Worm (Caenorhabditis elegans): Measurements from ENCODE around the gene F28E10.1.

Gene F28E10.1

DNA sequence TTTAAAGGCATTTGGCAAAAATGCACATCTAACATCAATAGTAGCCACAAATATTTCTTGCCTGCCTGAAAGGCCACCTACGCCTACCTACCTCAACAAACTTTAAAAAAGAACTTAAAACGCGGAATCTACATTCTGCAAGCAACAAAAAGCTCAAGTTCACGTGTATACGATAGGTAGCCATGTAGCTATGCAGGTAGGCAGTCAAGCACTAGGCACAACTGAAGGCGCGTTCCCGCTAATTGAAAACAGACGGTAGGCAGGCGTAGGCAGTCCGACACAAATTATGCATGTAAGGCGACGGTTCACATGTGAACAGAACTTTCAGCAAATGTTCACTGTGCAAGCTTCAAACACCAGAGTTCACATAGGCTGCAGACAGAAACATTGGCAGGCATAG is 44.0 kb downstream of the F28E10.1 start:
- no peak for TF ChIP-seq ztf-28 (GFP tag; IDR thresholded peaks at IDR 0.05)
- no peak for TF ChIP-seq hmg-20 (GFP tag; IDR thresholded peaks at IDR 0.05)
- no peak for TF ChIP-seq lir-1 (GFP tag; conservative IDR thresholded peaks at IDR 0.05)
- TF ChIP-seq lag-1 (GFP tag; IDR thresholded peaks at IDR 0.05): no peak
- no peak for TF ChIP-seq Y53F4B.3 (GFP tag; IDR thresholded peaks at IDR 0.05)
- TF ChIP-seq unc-130 (GFP tag; optimal IDR thresholded peaks at IDR 0.05): no peak
- TF ChIP-seq rpc-1 (optimal IDR thresholded peaks at IDR 0.05): no peak
- TF ChIP-seq rpc-1 (tag; optimal IDR thresholded peaks at IDR 0.05): no peak
- TF ChIP-seq zfh-2 (GFP tag; conservative IDR thresholded peaks at IDR 0.05): no peak
- TF ChIP-seq madf-6 (GFP tag; IDR thresholded peaks at IDR 0.05): no peak

DNA sequence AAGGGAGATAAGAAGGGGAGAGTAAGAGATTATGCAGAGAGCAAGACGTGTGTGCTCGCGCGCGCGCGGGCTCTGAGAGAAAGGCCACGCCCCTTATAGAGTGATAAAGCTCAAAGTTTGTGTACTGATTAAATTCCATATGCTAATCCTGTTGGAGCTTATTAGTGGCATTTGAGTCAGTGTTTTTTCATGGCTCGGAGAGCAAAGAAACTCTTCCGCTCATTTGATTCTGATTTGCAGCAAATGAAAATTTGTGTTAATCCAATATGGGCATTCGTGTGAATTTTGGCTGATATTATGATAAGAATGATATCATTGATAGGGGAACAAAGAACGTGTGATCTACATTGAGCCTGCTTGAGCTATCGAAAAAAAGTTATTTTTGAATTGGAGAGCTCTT is 44.9 kb downstream of the F28E10.1 start:
- TF ChIP-seq snpc-3.4 (tag; optimal IDR thresholded peaks at IDR 0.05) (no peak), F57A8.1 (GFP tag; optimal IDR thresholded peaks at IDR 0.05) (no peak), nhr-27 (tag; optimal IDR thresholded peaks at IDR 0.05) (no peak), tlf-1 (GFP tag; optimal IDR thresholded peaks at IDR 0.05) (no peak), lag-1 (GFP tag; IDR thresholded peaks at IDR 0.05) (no peak), egl-44 (GFP tag; IDR thresholded peaks at IDR 0.05) (no peak), pbrm-1 (GFP tag; IDR thresholded peaks at IDR 0.05) (no peak), ets-4 (GFP tag; optimal IDR thresholded peaks at IDR 0.05) (no peak), Y56A3A.18 (GFP tag; IDR thresholded peaks at IDR 0.05) (no peak), lir-1 (GFP tag; conservative IDR thresholded peaks at IDR 0.05) (no peak), Y67H2A.10 (GFP tag; conservative IDR thresholded peaks at IDR 0.05) (no peak), ama-1 (optimal IDR thresholded peaks at IDR 0.05) (no peak), ama-1 (GFP tag; optimal IDR thresholded peaks at IDR 0.05) (no peak), zfh-2 (GFP tag; conservative IDR thresholded peaks at IDR 0.05) (no peak), attf-6 (GFP tag; IDR thresholded peaks at IDR 0.05) (no peak), nhr-80 (tag; optimal IDR thresholded peaks at IDR 0.05) (no peak), ceh-79 (tag; optimal IDR thresholded peaks at IDR 0.05) (no peak), egl-18 (GFP tag; IDR thresholded peaks at IDR 0.05) (no peak), lin-40 (tag; optimal IDR thresholded peaks at IDR 0.05) (no peak)

DNA sequence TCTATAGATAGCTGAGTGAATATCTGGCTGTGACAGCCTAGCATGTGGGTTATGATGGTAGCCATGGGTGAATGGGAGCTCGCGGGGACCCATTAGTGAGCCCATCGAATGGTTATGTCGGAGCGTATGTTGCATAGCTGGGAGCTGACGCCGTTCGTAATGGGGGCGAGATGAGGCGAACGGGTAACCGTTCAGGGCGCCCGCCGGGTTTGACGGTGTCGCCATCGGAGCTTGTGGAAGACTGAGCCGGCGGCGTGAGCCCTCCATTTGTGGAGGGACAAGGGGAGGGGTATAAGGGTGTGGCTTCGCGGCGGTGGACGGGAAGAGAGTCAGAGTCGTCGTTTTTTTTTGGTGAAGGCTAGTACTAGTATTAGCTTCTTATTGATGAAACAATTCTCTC is 55.2 kb downstream of the F28E10.1 start:
- no peak for TF ChIP-seq ztf-6 (GFP tag; IDR thresholded peaks at IDR 0.05)
- peak; percentile 84 for TF ChIP-seq zfh-2 (GFP tag; conservative IDR thresholded peaks at IDR 0.05)
- TF ChIP-seq Y67H2A.10 (GFP tag; conservative IDR thresholded peaks at IDR 0.05): no peak
- no peak for TF ChIP-seq ztf-28 (GFP tag; IDR thresholded peaks at IDR 0.05)
- TF ChIP-seq die-1 (tag; optimal IDR thresholded peaks at IDR 0.05): no peak
- no peak for TF ChIP-seq ceh-58 (GFP tag; IDR thresholded peaks at IDR 0.05)
- no peak for TF ChIP-seq nhr-90 (tag; optimal IDR thresholded peaks at IDR 0.05)
- no peak for TF ChIP-seq lin-40 (tag; optimal IDR thresholded peaks at IDR 0.05)
- TF ChIP-seq ceh-40 (GFP tag; IDR thresholded peaks at IDR 0.05): no peak
- TF ChIP-seq egrh-3 (GFP tag; IDR thresholded peaks at IDR 0.05): peak; percentile 62; the same call in 1 of the 2 replicates
- TF ChIP-seq nfya-1 (tag; optimal IDR thresholded peaks at IDR 0.05; ENCODE audit: borderline replicate concordance, insufficient read depth): no peak
- no peak for TF ChIP-seq ccch-3 (GFP tag; optimal IDR thresholded peaks at IDR 0.05)
- TF ChIP-seq tbp1 (GFP tag; optimal IDR thresholded peaks at IDR 0.05): no peak
- no peak for TF ChIP-seq D2030.7 (GFP tag; IDR thresholded peaks at IDR 0.05)
- no peak for TF ChIP-seq dpl-1 (GFP tag; optimal IDR thresholded peaks at IDR 0.05)
- TF ChIP-seq F52B5.7 (tag; optimal IDR thresholded peaks at IDR 0.05): no peak

Data from whole organism, young adult.